Worm (Caenorhabditis elegans) whole organism, L1 larva: ENCODE results near the gene Y53C12A.6.
A peak's percentile ranks its signal among the peaks of the same experiment; 100 is the strongest.

Experiments
- fkh-10 ChIP-seq: sonication (generic microtip); optimal IDR thresholded peaks from 2 replicates; lab custom pipeline; 2017; ENCODE audit warnings: missing biosample characterization, missing genetic modification reagents, missing genetic modification characterization
- jun-1 ChIP-seq: fragments of 150-350 bp; optimal IDR thresholded peaks from 2 replicates; lab custom pipeline; 2014; ENCODE audit warnings: missing biosample characterization, missing genetic modification reagents, missing genetic modification characterization
- lsy-2 ChIP-seq, 2 experiments: fragments of 150-350 bp; optimal IDR thresholded peaks; 2 replicates each; lab custom pipeline; 2014; ENCODE audit warnings: missing biosample characterization in 2 of 2, missing genetic modification characterization in 2 of 2
- nhr-237 ChIP-seq: fragments of 150-350 bp; optimal IDR thresholded peaks from 2 replicates; lab custom pipeline; 2014; ENCODE audit warnings: missing biosample characterization, missing genetic modification characterization
- pag-3 ChIP-seq: sonication (generic microtip); optimal IDR thresholded peaks from 2 replicates; lab custom pipeline; 2017; ENCODE audit warnings: missing genetic modification characterization, mild to moderate bottlenecking, missing compliant biosample characterization, antibody characterized with exemption, borderline replicate concordance; ENCODE audit not compliant: insufficient read depth
- unc-62 ChIP-seq: fragments of 150-350 bp; optimal IDR thresholded peaks from 2 replicates; lab custom pipeline; 2014; ENCODE audit warnings: missing biosample characterization, missing genetic modification reagents, missing genetic modification characterization

DNA sequence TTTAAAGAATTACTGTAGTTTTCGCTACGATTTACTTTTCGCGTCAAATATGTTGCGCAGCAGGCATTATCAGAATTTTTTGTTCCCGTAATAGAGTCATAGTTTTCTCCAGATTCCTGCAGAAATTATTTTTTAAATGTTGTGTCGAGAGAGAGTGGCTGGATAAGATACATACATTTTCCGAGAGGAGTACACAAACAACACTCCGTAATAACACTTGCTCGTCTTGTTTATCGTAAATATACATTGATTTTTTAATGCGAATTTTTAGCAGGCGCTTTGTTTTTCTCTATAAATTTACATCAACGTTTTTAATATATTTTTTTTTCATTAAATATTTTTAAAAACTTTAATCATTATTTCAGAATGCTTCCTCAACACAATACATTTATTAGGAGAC lies 48.8 kb downstream of the Y53C12A.6 start, which contains the start of gene taf-8:
- TF ChIP-seq unc-62 (GFP tag; lab: Kevin White, UChicago): no peak
- no peak for TF ChIP-seq fkh-10 (GFP tag; lab: Kevin White, UChicago)
- TF ChIP-seq jun-1 (tag; lab: Kevin White, UChicago): no peak
- no peak for TF ChIP-seq pag-3 (tag; lab: Kevin White, UChicago)
- no peak for TF ChIP-seq nhr-237 (tag; lab: Kevin White, UChicago)
- TF ChIP-seq lsy-2 (tag; optimal IDR thresholded peaks at IDR 0.05; lab: Kevin White, UChicago): peak; percentile 82 to 83
